Fruit fly (Drosophila melanogaster): ENCODE measurements around the gene CG31528.

Gene CG31528

dm6 chr3R:4400497-4400833, 15.8 kb upstream of the CG31528 start, which contains the start of gene CG14647 (continued):
- TF ChIP-seq crp (GFP tag; optimal IDR thresholded peaks at IDR 0.05) = peak in 1 of 2 experiments; percentile 24
- TF ChIP-seq Dref (GFP tag; IDR thresholded peaks at IDR 0.05) = peak; percentile 35
- no peak for TF ChIP-seq CG30431 (GFP tag; optimal IDR thresholded peaks at IDR 0.05)
- TF ChIP-seq CG43689 (GFP tag; IDR thresholded peaks at IDR 0.05) = no peak
- TF ChIP-seq CG5180 (GFP tag; optimal IDR thresholded peaks at IDR 0.05) = no peak
- TF ChIP-seq CG1024 (GFP tag; IDR thresholded peaks at IDR 0.05) = peak; percentile 54; the same call in 1 of the 2 replicates
- TF ChIP-seq Ets97D (GFP tag; optimal IDR thresholded peaks at IDR 0.05) = no peak
- no peak for TF ChIP-seq Fer1 (GFP tag; optimal IDR thresholded peaks at IDR 0.05)
- TF ChIP-seq Sox102F (GFP tag; optimal IDR thresholded peaks at IDR 0.05) = no peak
- no peak for TF ChIP-seq ase (GFP tag; IDR thresholded peaks at IDR 0.05)
- TF ChIP-seq bigmax (GFP tag; optimal IDR thresholded peaks at IDR 0.05) = no peak
- no peak for TF ChIP-seq CoRest (tag; optimal IDR thresholded peaks at IDR 0.05)
- no peak for TF ChIP-seq slp2 (GFP tag; optimal IDR thresholded peaks at IDR 0.05)
- TF ChIP-seq pros (GFP tag; optimal IDR thresholded peaks at IDR 0.05) = no peak
- TF ChIP-seq da (GFP tag; optimal IDR thresholded peaks at IDR 0.05) = no peak
- no peak for TF ChIP-seq CG6791 (GFP tag; IDR thresholded peaks at IDR 0.05; ENCODE audit: partially characterized antibody)
- TF ChIP-seq HLH54F (GFP tag; optimal IDR thresholded peaks at IDR 0.05) = no peak
- TF ChIP-seq hbn (GFP tag; IDR thresholded peaks at IDR 0.05; ENCODE audit: partially characterized antibody) = no peak; the same call in 1 of the 2 replicates
- no peak for TF ChIP-seq CG30403 (GFP tag; optimal IDR thresholded peaks at IDR 0.05)
- TF ChIP-seq Med (GFP tag) = peak; percentile 61
- TF ChIP-seq CG13624 (GFP tag; optimal IDR thresholded peaks at IDR 0.05) = no peak
- no peak for TF ChIP-seq Dad (GFP tag; optimal IDR thresholded peaks at IDR 0.05)
- no peak for TF ChIP-seq Mad (GFP tag; optimal IDR thresholded peaks at IDR 0.05)
- TF ChIP-seq CG4424 (GFP tag; optimal IDR thresholded peaks at IDR 0.05) = no peak
- TF ChIP-seq CG7963 (GFP tag; IDR thresholded peaks at IDR 0.05; ENCODE audit: partially characterized antibody) = no peak
- no peak for TF ChIP-seq CG9876 (GFP tag; optimal IDR thresholded peaks at IDR 0.05)
- no peak for TF ChIP-seq CG12391 (tag; optimal IDR thresholded peaks at IDR 0.05)
- no peak for TF ChIP-seq CG4854 (GFP tag; optimal IDR thresholded peaks at IDR 0.05)
- no peak for TF ChIP-seq hth (optimal IDR thresholded peaks at IDR 0.05)
- no peak for TF ChIP-seq CG18011 (GFP tag; optimal IDR thresholded peaks at IDR 0.05)
- no peak for TF ChIP-seq Taf1 (GFP tag; IDR thresholded peaks at IDR 0.05)
- no peak for TF ChIP-seq CG8765 (GFP tag; IDR thresholded peaks at IDR 0.05)
- TF ChIP-seq Dbx (GFP tag; IDR thresholded peaks at IDR 0.05) = no peak
- peak; percentile 4 for TF ChIP-seq CG12769 (tag; optimal IDR thresholded peaks at IDR 0.05)
- TF ChIP-seq cato (GFP tag; optimal IDR thresholded peaks at IDR 0.05; ENCODE audit: borderline replicate concordance) = no peak
- TF ChIP-seq lola (GFP tag; optimal IDR thresholded peaks at IDR 0.05) = no peak
- TF ChIP-seq repo (GFP tag; optimal IDR thresholded peaks at IDR 0.05) = no peak
- no peak for TF ChIP-seq klu (GFP tag; IDR thresholded peaks at IDR 0.05)
- no peak for TF ChIP-seq Sin3A (optimal IDR thresholded peaks at IDR 0.05)
- TF ChIP-seq Bdp1 (GFP tag; optimal IDR thresholded peaks at IDR 0.05) = no peak
- 0 out of 4 replicates have a peak, but pooled peaks have one; percentile 11 for TF ChIP-seq chinmo (GFP tag; IDR thresholded peaks at IDR 0.05; ENCODE audit: partially characterized antibody)
- TF ChIP-seq sr (GFP tag; IDR thresholded peaks at IDR 0.05) = peak; percentile 36; the same call in 1 of the 3 replicates
- no peak for TF ChIP-seq CG33213 (GFP tag; optimal IDR thresholded peaks at IDR 0.05)
- TF ChIP-seq CHES-1-like (GFP tag; optimal IDR thresholded peaks at IDR 0.05) = no peak
- TF ChIP-seq crol (GFP tag; IDR thresholded peaks at IDR 0.05) = 0 out of 2 replicates have a peak, but pooled peaks have one; percentile 19
- TF ChIP-seq CG15514 (GFP tag; optimal IDR thresholded peaks at IDR 0.05) = peak; percentile 76
- no peak for TF ChIP-seq run (tag; optimal IDR thresholded peaks at IDR 0.05)
- TF ChIP-seq mld (GFP tag; IDR thresholded peaks at IDR 0.05; ENCODE audit: partially characterized antibody) = no peak
- peak; percentile 65 for TF ChIP-seq MESR4 (GFP tag; optimal IDR thresholded peaks at IDR 0.05)
- no peak for TF ChIP-seq CG8359 (GFP tag; optimal IDR thresholded peaks at IDR 0.05; ENCODE audit: borderline replicate concordance)
- TF ChIP-seq bab2 (GFP tag; optimal IDR thresholded peaks at IDR 0.05) = no peak
